Worm (Caenorhabditis elegans): ENCODE data around the gene F14F3.5.

DNA sequence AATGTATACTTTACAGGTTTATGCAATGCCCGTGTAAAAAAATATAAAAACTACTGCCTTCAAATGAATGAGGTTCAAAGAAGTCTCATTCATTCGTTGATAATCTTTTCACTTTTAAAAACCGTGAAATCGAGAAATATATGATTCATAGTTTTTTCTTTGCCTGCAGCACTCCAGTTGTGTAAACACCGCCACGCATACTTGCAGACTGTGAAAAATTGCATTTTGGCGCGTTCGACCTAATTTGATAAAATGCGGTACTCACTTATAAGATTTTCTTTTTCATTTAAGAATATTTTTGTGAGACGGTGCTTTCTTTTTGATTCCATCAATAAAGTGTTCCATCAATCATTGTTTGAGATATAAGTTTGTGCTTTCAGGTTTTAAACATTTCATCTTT is 37.7 kb upstream of the F14F3.5 start:
- TF ChIP-seq W03F9.2 (tag; optimal IDR thresholded peaks at IDR 0.05) (no peak), him-1 (tag; optimal IDR thresholded peaks at IDR 0.05) (no peak)
